Fruit fly (Drosophila melanogaster): ENCODE data around the gene HLH4C.
A peak's percentile ranks its signal among the peaks of the same experiment; 100 is the strongest.

Gene HLH4C

dm6 chrX:4666650-4667360, 19.6 kb upstream of the HLH4C start, which contains the start of gene CG3009 (continued):
- TF ChIP-seq sc (optimal IDR thresholded peaks at IDR 0.05) (no peak), sc (GFP tag; optimal IDR thresholded peaks at IDR 0.05) (peak; percentile 89), CG13775 (GFP tag; optimal IDR thresholded peaks at IDR 0.05) (peak; percentile 96), abd-A (tag; optimal IDR thresholded peaks at IDR 0.05) (peak; percentile 85), Dad (GFP tag; optimal IDR thresholded peaks at IDR 0.05) (peak; percentile 98), gem (tag; optimal IDR thresholded peaks at IDR 0.05) (peak; percentile 98), pan (optimal IDR thresholded peaks at IDR 0.05) (no peak), pan (GFP tag; optimal IDR thresholded peaks at IDR 0.05 in 1 of 2, IDR thresholded peaks at IDR 0.05 in 1 of 2) (peak in 1 of 2 experiments; percentile 98), gcm2 (GFP tag; optimal IDR thresholded peaks at IDR 0.05) (peak; percentile 95), sob (GFP tag; IDR thresholded peaks at IDR 0.05) (peak; percentile 98), ttk (GFP tag; IDR thresholded peaks at IDR 0.05) (peak; percentile 95), Dfd (GFP tag; optimal IDR thresholded peaks at IDR 0.05) (no peak), CG2116 (GFP tag; optimal IDR thresholded peaks at IDR 0.05) (peak; percentile 84), al (GFP tag; IDR thresholded peaks at IDR 0.05) (peak; percentile 97), Dll (GFP tag; IDR thresholded peaks at IDR 0.05; ENCODE audit: partially characterized antibody) (no peak), row (GFP tag; IDR thresholded peaks at IDR 0.05) (peak; percentile 99), dimm (GFP tag; IDR thresholded peaks at IDR 0.05) (peak; percentile 89), sens (GFP tag) (peak; percentile 99), CG11560 (tag; IDR thresholded peaks at IDR 0.05) (peak; percentile 90), fd102C (GFP tag; optimal IDR thresholded peaks at IDR 0.05) (peak; percentile 5), Antp (GFP tag; optimal IDR thresholded peaks at IDR 0.05) (peak; percentile 99), NC2α (GFP tag; optimal IDR thresholded peaks at IDR 0.05) (peak; percentile 92), twi (tag; optimal IDR thresholded peaks at IDR 0.05) (peak; percentile 88), Xbp1 (GFP tag; optimal IDR thresholded peaks at IDR 0.05) (peak; percentile 98), CG12104 (GFP tag; optimal IDR thresholded peaks at IDR 0.05) (peak; percentile 93), HmgZ (tag; optimal IDR thresholded peaks at IDR 0.05) (peak; percentile 99), CG13894 (tag; optimal IDR thresholded peaks at IDR 0.05) (peak; percentile 96), GATAe (GFP tag; conservative IDR thresholded peaks at IDR 0.05) (peak; percentile 92), ems (GFP tag; optimal IDR thresholded peaks at IDR 0.05) (peak; percentile 98), Mrtf (GFP tag; IDR thresholded peaks at IDR 0.05) (peak; percentile 98), tap (tag; optimal IDR thresholded peaks at IDR 0.05) (peak; percentile 95), CG34422 (GFP tag; IDR thresholded peaks at IDR 0.05) (peak; percentile 98), ara (GFP tag; IDR thresholded peaks at IDR 0.05) (peak; percentile 94), chn (GFP tag; optimal IDR thresholded peaks at IDR 0.05) (peak; percentile 98), Doc2 (GFP tag; IDR thresholded peaks at IDR 0.05) (peak; percentile 96), CG12391 (tag; optimal IDR thresholded peaks at IDR 0.05) (peak; percentile 96), Xrp1 (GFP tag; IDR thresholded peaks at IDR 0.05) (peak; percentile 98), CG17361 (GFP tag; IDR thresholded peaks at IDR 0.05) (peak; percentile 96), CG17802 (tag; optimal IDR thresholded peaks at IDR 0.05) (peak; percentile 84), br (optimal IDR thresholded peaks at IDR 0.05) (no peak), CG8388 (GFP tag; optimal IDR thresholded peaks at IDR 0.05) (peak; percentile 94), tio (GFP tag; optimal IDR thresholded peaks at IDR 0.05) (peak; percentile 93), MTF-1 (GFP tag; optimal IDR thresholded peaks at IDR 0.05; ENCODE audit: borderline replicate concordance) (peak; percentile 94), pho (GFP tag; optimal IDR thresholded peaks at IDR 0.05) (peak; percentile 98), dm (GFP tag; optimal IDR thresholded peaks at IDR 0.05) (peak; percentile 92), gce (GFP tag; IDR thresholded peaks at IDR 0.05) (peak; percentile 95), CG10267 (tag; optimal IDR thresholded peaks at IDR 0.05) (peak; percentile 88), kah (GFP tag; optimal IDR thresholded peaks at IDR 0.05) (peak; percentile 94), CG13123 (GFP tag; optimal IDR thresholded peaks at IDR 0.05) (peak; percentile 92), crc (GFP tag; optimal IDR thresholded peaks at IDR 0.05) (peak; percentile 96), emc (GFP tag; optimal IDR thresholded peaks at IDR 0.05) (peak; percentile 96)

Measured in whole organism, embryonic.